Worm (Caenorhabditis elegans) whole organism, early embryonic: Measurements from ENCODE around the gene gfi-3.

Source experiments
- B0310.2 ChIP-seq: sonication (generic microtip); optimal IDR thresholded peaks from 2 replicates; lab custom pipeline; 2016; ENCODE audit warnings: mild to moderate bottlenecking, missing genetic modification characterization, missing compliant biosample characterization
- F13C5.2 ChIP-seq: sonication (generic microtip); optimal IDR thresholded peaks from 2 replicates; lab custom pipeline; 2017; ENCODE audit warnings: mild to moderate bottlenecking, missing genetic modification characterization, inconsistent platforms, missing compliant biosample characterization
- aly-1 ChIP-seq: sonication (generic microtip); optimal IDR thresholded peaks from 2 replicates; lab custom pipeline; 2016; ENCODE audit warnings: missing genetic modification characterization, missing compliant biosample characterization
- ama-1 ChIP-seq: fragments of 150-350 bp; optimal IDR thresholded peaks from 2 replicates; lab custom pipeline; 2014
- ceh-13 ChIP-seq: fragments of 200-800 bp; sonication (Bioruptor generic); optimal IDR thresholded peaks from 2 replicates; lab custom pipeline; 2018; ENCODE audit warnings: mild to moderate bottlenecking, missing genetic modification characterization, missing compliant biosample characterization
- ceh-36 ChIP-seq: sonication (generic microtip); optimal IDR thresholded peaks from 2 replicates; lab custom pipeline; 2016; ENCODE audit warnings: missing genetic modification characterization, inconsistent platforms, missing compliant biosample characterization
- ets-7 ChIP-seq: sonication (generic microtip); optimal IDR thresholded peaks from 2 replicates; lab custom pipeline; 2016; ENCODE audit warnings: missing genotype, missing genetic modification characterization, missing compliant biosample characterization
- flt-1 ChIP-seq: fragments of 200-800 bp; sonication (Bioruptor generic); IDR thresholded peaks from 2 replicates; pipeline ENCODE4 v1.3.6; 2022; ENCODE audit warnings: missing genetic modification characterization, missing compliant biosample characterization
- hmbx-1 ChIP-seq: sonication (generic microtip); optimal IDR thresholded peaks from 2 replicates; lab custom pipeline; 2016; ENCODE audit warnings: mild to moderate bottlenecking, missing genetic modification characterization, missing compliant biosample characterization
- hmg-4 ChIP-seq: fragments of 200-800 bp; sonication (Bioruptor generic); optimal IDR thresholded peaks from 2 replicates; lab custom pipeline; 2018; ENCODE audit warnings: mild to moderate bottlenecking, missing genetic modification characterization, missing compliant biosample characterization
- hnd-1 ChIP-seq: sonication (generic microtip); optimal IDR thresholded peaks from 2 replicates; lab custom pipeline; 2016; ENCODE audit warnings: missing genetic modification characterization, missing compliant biosample characterization
- pes-1 ChIP-seq: fragments of 200-800 bp; sonication (Bioruptor generic); IDR thresholded peaks from 2 replicates; pipeline ENCODE4 v1.3.6; 2022; ENCODE audit warnings: missing genetic modification reagents, missing genetic modification characterization, missing compliant biosample characterization
- scrt-1 ChIP-seq: fragments of 200-800 bp; sonication (Bioruptor generic); IDR thresholded peaks from 2 replicates; pipeline ENCODE4 v1.3.6; 2022; ENCODE audit warnings: missing genetic modification characterization, missing compliant biosample characterization
- sea-1 ChIP-seq: fragments of 200-800 bp; sonication (Bioruptor generic); conservative IDR thresholded peaks from 2 replicates; pipeline ENCODE4 v1.3.6; 2022; ENCODE audit warnings: missing genetic modification characterization, missing compliant biosample characterization
- tbx-11 ChIP-seq: fragments of 200-800 bp; sonication (Bioruptor generic); IDR thresholded peaks from 2 replicates; pipeline ENCODE4 v1.3.6; 2022; ENCODE audit warnings: missing genetic modification characterization, missing compliant biosample characterization
- tbx-37 ChIP-seq: fragments of 200-800 bp; sonication (Bioruptor generic); conservative IDR thresholded peaks from 2 replicates; pipeline ENCODE4 v1.3.6; 2022; ENCODE audit warnings: missing genetic modification reagents, missing genetic modification characterization, missing compliant biosample characterization
- tra-4 ChIP-seq: sonication (generic microtip); optimal IDR thresholded peaks from 2 replicates; lab custom pipeline; 2017; ENCODE audit warnings: missing genetic modification characterization, missing compliant biosample characterization

The gfi-3 gene

DNA sequence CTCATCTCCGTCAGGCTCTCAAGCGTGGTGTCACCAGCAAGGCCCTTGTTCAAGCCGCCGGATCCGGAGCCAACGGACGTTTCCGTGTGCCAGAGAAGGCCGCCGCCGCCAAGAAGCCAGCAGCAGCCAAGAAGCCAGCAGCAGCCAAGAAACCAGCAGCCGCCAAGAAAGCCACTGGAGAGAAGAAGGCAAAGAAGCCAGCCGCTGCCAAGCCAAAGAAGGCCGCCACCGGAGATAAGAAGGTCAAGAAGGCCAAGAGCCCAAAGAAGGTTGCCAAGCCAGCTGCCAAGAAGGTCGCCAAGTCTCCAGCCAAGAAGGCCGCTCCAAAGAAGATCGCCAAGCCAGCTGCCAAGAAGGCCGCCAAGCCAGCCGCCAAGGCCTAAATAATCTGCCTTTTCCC is 10.1 kb downstream of the gfi-3 start:
- TF ChIP-seq F13C5.2 (tag; lab: Kevin White, UChicago) (no peak), ceh-13 (GFP tag; lab: Kevin White, UChicago) (no peak), pes-1 (GFP tag; lab: Robert Waterston, UW) (peak; percentile 58), ama-1 (no peak), sea-1 (GFP tag; lab: Robert Waterston, UW) (no peak), hnd-1 (no peak), tbx-37 (0 out of 2 replicates have a peak, but pooled peaks have one; percentile 5), hmg-4 (no peak), B0310.2 (no peak)

DNA sequence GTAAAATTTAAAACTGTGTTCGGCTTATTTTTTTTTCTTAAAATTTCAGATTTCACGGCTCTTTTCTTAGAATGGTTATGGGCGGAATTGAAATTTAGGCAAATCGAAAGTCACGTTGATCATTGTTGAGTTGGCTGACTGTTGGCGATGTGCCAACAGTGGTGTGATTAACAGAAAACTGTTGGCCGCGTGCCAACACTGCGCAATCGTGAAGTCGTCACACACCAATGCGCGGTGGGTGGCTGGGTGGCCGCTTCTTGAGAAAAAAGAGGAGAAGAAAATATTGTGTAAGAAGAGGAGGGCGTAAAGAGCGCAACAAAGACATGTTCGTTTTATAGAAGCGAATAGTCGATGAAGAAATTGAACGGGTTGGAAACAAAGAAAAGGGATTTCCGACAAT is 10.7 kb downstream of the gfi-3 start:
- TF ChIP-seq ama-1 (peak; percentile 36), tra-4 (tag; lab: Kevin White, UChicago) (no peak), ets-7 (tag; lab: Kevin White, UChicago) (no peak), tbx-11 (GFP tag; lab: Robert Waterston, UW) (peak; percentile 40; the same call in 1 of the 2 replicates), tbx-37 (0 out of 2 replicates have a peak, but pooled peaks have one; percentile 26)

DNA sequence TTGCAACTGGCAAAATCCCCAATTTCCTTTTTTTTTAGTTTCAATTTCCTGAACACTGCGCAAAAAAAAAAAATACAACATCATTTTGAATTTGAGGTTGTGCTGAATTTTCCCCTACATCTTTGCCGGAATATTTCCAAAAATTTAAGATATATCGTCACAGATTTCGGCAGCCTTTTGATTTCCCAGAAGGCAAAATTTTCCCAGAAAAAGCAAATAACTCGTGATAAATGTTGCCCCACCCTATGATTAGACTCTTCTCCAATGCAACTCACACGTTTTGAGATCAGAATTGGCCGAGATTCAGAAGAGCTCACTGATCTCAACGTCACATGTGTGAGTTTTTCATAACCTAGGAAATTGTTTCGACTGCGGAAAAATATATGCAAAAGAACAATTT is 12.1 kb downstream of the gfi-3 start:
- TF ChIP-seq ceh-13 (GFP tag; lab: Kevin White, UChicago) (no peak), sea-1 (GFP tag; lab: Robert Waterston, UW) (no peak), ama-1 (no peak), aly-1 (tag; lab: Kevin White, UChicago) (no peak), hmbx-1 (no peak), tbx-11 (GFP tag; lab: Robert Waterston, UW) (no peak), pes-1 (GFP tag; lab: Robert Waterston, UW) (no peak), flt-1 (no peak)

DNA sequence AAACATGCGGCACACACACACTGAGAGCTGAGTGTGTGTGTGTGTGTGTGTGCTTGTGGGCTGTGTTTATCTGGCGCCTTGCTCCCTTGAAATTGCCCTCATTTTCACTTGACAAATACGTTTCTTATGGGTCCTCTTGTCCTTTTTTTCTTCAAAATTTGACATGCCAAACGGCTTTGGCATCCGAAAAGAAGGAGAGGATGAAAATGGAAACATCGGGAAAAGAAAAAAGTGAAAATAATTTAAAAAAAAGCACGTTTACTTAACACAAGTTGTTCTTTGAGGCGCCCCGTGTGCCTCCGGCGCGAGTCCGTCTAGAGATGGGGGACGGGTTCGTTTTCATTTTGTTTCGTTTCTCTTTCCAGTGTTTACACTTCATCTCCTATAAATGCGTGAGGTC is 14.7 kb downstream of the gfi-3 start:
- no peak for TF ChIP-seq ceh-13 (GFP tag; lab: Kevin White, UChicago)
- TF ChIP-seq sea-1 (GFP tag; lab: Robert Waterston, UW) = no peak
- no peak for TF ChIP-seq pes-1 (GFP tag; lab: Robert Waterston, UW)
- TF ChIP-seq ets-7 (tag; lab: Kevin White, UChicago) = no peak
- TF ChIP-seq scrt-1 = no peak
- TF ChIP-seq tra-4 (tag; lab: Kevin White, UChicago) = no peak

DNA sequence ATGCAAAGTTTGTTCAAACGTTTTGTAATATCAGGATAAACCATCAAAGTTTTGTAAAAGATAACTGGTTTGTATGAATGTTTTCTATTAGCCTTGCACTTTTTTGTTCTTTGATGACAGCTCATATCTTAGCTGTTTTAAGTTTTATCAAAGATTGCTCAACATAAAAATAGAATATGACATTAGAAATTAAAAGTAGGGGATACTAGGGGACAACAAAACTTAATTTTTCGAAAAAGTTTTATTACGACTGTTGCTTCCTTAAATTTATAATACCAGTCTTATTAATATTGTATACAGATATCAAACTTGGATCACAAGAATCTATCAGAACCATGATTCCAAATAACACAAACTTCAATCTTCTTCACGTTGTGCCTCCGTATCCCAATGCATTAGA is 15.4 kb downstream of the gfi-3 start, which contains the start of gene ztf-14:
Gene ztf-14 (plus strand): TSS at position 301 of the 400 bp plus-strand sequence.
- TF ChIP-seq ama-1 = no peak
- no peak for TF ChIP-seq hmg-4
- no peak for TF ChIP-seq hnd-1
- no peak for TF ChIP-seq ceh-13 (GFP tag; lab: Kevin White, UChicago)
- no peak for TF ChIP-seq pes-1 (GFP tag; lab: Robert Waterston, UW)
- TF ChIP-seq F13C5.2 (tag; lab: Kevin White, UChicago) = no peak

DNA sequence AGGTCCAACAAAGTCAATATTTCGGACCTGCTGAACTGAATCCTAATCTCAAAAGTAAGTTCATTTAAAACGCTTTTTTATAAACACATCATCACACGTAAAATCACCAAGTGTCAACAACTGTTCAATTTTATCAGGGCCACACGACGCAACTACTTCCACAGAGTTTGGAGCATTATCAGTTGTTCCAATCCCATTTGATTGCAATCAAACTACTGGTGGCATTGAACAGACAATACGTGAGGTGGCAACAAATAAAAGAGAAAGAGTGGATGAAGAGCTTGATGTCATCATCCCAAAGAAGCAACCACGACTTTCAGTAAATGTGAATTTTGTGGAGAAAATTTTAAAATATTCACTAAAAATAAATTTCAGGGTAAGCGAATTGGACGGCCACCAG is 16.2 kb downstream of the gfi-3 start:
- TF ChIP-seq B0310.2 (no peak), hmg-4 (no peak), hnd-1 (no peak), pes-1 (GFP tag; lab: Robert Waterston, UW) (no peak), ama-1 (no peak), scrt-1 (no peak), ceh-13 (GFP tag; lab: Kevin White, UChicago) (no peak), tbx-11 (GFP tag; lab: Robert Waterston, UW) (no peak), ets-7 (tag; lab: Kevin White, UChicago) (no peak), hmbx-1 (no peak), tbx-37 (no peak), tra-4 (tag; lab: Kevin White, UChicago) (no peak), sea-1 (GFP tag; lab: Robert Waterston, UW) (no peak), aly-1 (tag; lab: Kevin White, UChicago) (no peak), ceh-36 (tag; lab: Kevin White, UChicago) (no peak), F13C5.2 (tag; lab: Kevin White, UChicago) (no peak), flt-1 (no peak)

DNA sequence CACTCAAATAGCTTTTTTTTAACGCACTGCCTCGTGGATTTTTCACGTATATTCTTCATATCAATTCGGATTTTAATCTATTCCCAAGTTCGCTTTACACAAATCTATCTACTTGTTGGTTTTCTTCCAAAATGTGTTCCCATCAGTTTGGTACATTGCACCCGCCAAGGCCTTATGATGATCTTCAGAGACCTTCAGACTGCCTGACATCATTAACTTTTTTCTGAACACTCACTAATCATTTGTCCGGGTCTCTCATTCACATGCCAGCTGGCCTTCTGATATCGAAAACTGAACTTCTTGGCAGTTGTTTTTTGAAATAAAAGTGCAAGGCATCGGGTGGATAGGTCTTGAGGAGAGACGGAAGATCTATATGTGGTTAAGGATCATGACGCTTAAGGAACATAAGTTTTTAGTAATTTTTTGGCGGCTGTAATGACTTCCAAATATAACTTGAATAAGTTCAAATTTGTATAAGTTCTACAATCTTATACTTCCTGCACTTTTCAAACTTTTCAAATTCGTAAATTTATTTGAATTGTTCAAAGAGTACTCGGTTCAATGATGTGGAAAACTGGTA is 19.5 kb downstream of the gfi-3 start:
- TF ChIP-seq hnd-1 = no peak
- no peak for TF ChIP-seq tbx-37
- TF ChIP-seq B0310.2 = no peak
- TF ChIP-seq tbx-11 (GFP tag; lab: Robert Waterston, UW) = no peak
- TF ChIP-seq sea-1 (GFP tag; lab: Robert Waterston, UW) = no peak
- no peak for TF ChIP-seq ceh-13 (GFP tag; lab: Kevin White, UChicago)
- no peak for TF ChIP-seq tra-4 (tag; lab: Kevin White, UChicago)
- no peak for TF ChIP-seq ceh-36 (tag; lab: Kevin White, UChicago)
- no peak for TF ChIP-seq pes-1 (GFP tag; lab: Robert Waterston, UW)
- no peak for TF ChIP-seq hmg-4
- TF ChIP-seq hmbx-1 = no peak
- TF ChIP-seq scrt-1 = no peak
- no peak for TF ChIP-seq aly-1 (tag; lab: Kevin White, UChicago)
- no peak for TF ChIP-seq flt-1

DNA sequence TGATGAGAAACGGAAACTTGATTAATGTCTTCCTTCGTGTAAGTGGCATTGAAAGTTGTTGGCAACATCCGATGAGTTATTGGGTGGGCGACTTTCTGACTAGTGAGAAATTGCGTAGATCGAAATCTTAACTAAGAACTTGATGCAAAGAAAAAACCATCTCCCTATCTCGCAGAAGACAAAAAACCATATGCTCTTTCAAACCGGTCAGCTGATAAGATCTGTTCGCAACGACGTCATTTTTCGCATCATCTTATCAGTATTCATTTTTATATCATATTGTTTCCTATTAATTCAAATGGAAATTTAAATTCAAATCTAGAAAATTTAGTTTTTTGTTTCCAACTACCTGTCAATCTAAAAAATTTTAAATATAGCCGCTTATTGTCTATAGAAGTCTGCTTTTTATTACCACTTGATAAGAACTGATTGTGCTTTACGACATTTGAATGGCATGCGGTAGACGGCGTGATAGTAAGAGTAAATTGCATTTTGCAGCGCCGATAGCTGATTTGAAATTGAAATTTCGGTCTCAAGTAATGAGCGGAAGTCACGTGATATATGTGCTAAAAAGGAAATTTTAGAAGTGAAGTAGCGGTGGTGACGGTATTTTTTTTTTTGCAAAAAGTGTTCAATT is 20.2 kb downstream of the gfi-3 start:
- no peak for TF ChIP-seq aly-1 (tag; lab: Kevin White, UChicago)
- no peak for TF ChIP-seq tra-4 (tag; lab: Kevin White, UChicago)
- no peak for TF ChIP-seq tbx-37
- TF ChIP-seq sea-1 (GFP tag; lab: Robert Waterston, UW) = no peak
